Fruit fly (Drosophila melanogaster) whole organism, prepupa: ENCODE measurements around the gene Pez.

ENCODE experiments used
- Blimp-1 ChIP-seq: fragments of 200-800 bp; sonication (Bioruptor generic); optimal IDR thresholded peaks from 3 replicates; lab custom pipeline; 2017; ENCODE audit warnings: missing biosample characterization, missing genetic modification characterization, mild to moderate bottlenecking, moderate library complexity, missing genetic modification reagents
- CG10669 ChIP-seq: fragments of 200-800 bp; sonication (Bioruptor generic); optimal IDR thresholded peaks from 3 replicates; lab custom pipeline; 2018; ENCODE audit warnings: missing biosample characterization, mild to moderate bottlenecking, missing genetic modification characterization, moderate library complexity
- CG11294 ChIP-seq: fragments of 200-800 bp; sonication (Bioruptor generic); IDR thresholded peaks from 2 replicates; pipeline ENCODE4 v1.3.6; 2022; ENCODE audit warnings: missing biosample characterization, missing genetic modification characterization
- CG11762 ChIP-seq: fragments of 200-800 bp; sonication (Bioruptor generic); optimal IDR thresholded peaks from 3 replicates; lab custom pipeline; 2016; ENCODE audit warnings: missing biosample characterization, missing genetic modification characterization; ENCODE audit not compliant: insufficient read depth
- CG11902 ChIP-seq: fragments of 200-800 bp; sonication (Bioruptor generic); optimal IDR thresholded peaks from 3 replicates; lab custom pipeline; 2016; ENCODE audit warnings: missing biosample characterization, missing genetic modification characterization
- CG15336 ChIP-seq: fragments of 200-800 bp; sonication (Bioruptor generic); IDR thresholded peaks from 2 replicates; pipeline ENCODE4 v1.3.6; 2022; ENCODE audit warnings: missing biosample characterization, missing genetic modification characterization
- CG3032 ChIP-seq: fragments of 200-800 bp; optimal IDR thresholded peaks from 2 replicates; lab custom pipeline; 2019; ENCODE audit warnings: missing biosample characterization, mild to moderate bottlenecking, missing genetic modification characterization, moderate library complexity
- CG31627 ChIP-seq: fragments of 200-800 bp; sonication (Bioruptor generic); optimal IDR thresholded peaks from 3 replicates; lab custom pipeline; 2016; ENCODE audit warnings: missing biosample characterization, missing genetic modification characterization
- CG32006 ChIP-seq: fragments of 200-800 bp; sonication (Bioruptor generic); optimal IDR thresholded peaks from 3 replicates; lab custom pipeline; 2017; ENCODE audit warnings: missing biosample characterization, mild to moderate bottlenecking, missing genetic modification characterization
- CG34406 ChIP-seq: fragments of 200-800 bp; sonication (Bioruptor generic); optimal IDR thresholded peaks from 3 replicates; lab custom pipeline; 2016; ENCODE audit warnings: missing biosample characterization, missing genetic modification characterization
- CG3919 ChIP-seq: fragments of 200-800 bp; sonication (Bioruptor generic); optimal IDR thresholded peaks from 3 replicates; lab custom pipeline; 2016; ENCODE audit warnings: missing biosample characterization, missing genetic modification characterization
- CG4318 ChIP-seq: fragments of 200-800 bp; sonication (Bioruptor generic); optimal IDR thresholded peaks from 3 replicates; lab custom pipeline; 2017; ENCODE audit warnings: missing biosample characterization, mild to moderate bottlenecking, missing genetic modification characterization
- CG6163 ChIP-seq: fragments of 200-800 bp; sonication (Bioruptor generic); IDR thresholded peaks from 3 replicates; pipeline ENCODE4 v1.3.6; 2022; ENCODE audit warnings: missing biosample characterization, missing genetic modification characterization
- CG6276 ChIP-seq: fragments of 200-800 bp; sonication (Bioruptor generic); optimal IDR thresholded peaks from 2 replicates; lab custom pipeline; 2017; ENCODE audit warnings: missing biosample characterization, mild to moderate bottlenecking, missing genetic modification characterization
- CG6808 ChIP-seq: fragments of 200-800 bp; sonication (Bioruptor generic); optimal IDR thresholded peaks from 3 replicates; lab custom pipeline; 2017; ENCODE audit warnings: missing biosample characterization, missing genetic modification characterization, mild to moderate bottlenecking, moderate library complexity, missing genetic modification reagents
- CG6854 ChIP-seq: fragments of 200-800 bp; sonication (Bioruptor generic); optimal IDR thresholded peaks from 2 replicates; lab custom pipeline; 2017; ENCODE audit warnings: missing biosample characterization, mild to moderate bottlenecking, missing genetic modification characterization
- CG7368 ChIP-seq: fragments of 200-800 bp; sonication (Bioruptor generic); optimal IDR thresholded peaks from 3 replicates; lab custom pipeline; 2016; ENCODE audit warnings: missing biosample characterization, missing genetic modification characterization
- CG8119 ChIP-seq: fragments of 200-800 bp; sonication (Bioruptor generic); IDR thresholded peaks from 3 replicates; pipeline ENCODE4 v1.3.6; 2022; ENCODE audit warnings: missing biosample characterization, missing genetic modification characterization
- CG8632 ChIP-seq: fragments of 200-800 bp; sonication (Bioruptor generic); optimal IDR thresholded peaks from 3 replicates; lab custom pipeline; 2016; ENCODE audit warnings: missing biosample characterization, missing genetic modification characterization
- Eip78C ChIP-seq: fragments of 200-800 bp; sonication (Bioruptor generic); peaks from one replicate; lab custom pipeline; 2016; ENCODE audit warnings: missing biosample characterization, missing genetic modification characterization
- Eip93F ChIP-seq: fragments of 200-800 bp; sonication (Bioruptor generic); optimal IDR thresholded peaks from 2 replicates; lab custom pipeline; 2016; ENCODE audit warnings: missing biosample characterization, mild to moderate bottlenecking, missing genetic modification characterization
- Ets96B ChIP-seq: fragments of 200-800 bp; optimal IDR thresholded peaks from 2 replicates; lab custom pipeline; 2019; ENCODE audit warnings: missing biosample characterization, mild to moderate bottlenecking, missing genetic modification characterization, moderate library complexity
- Gug ChIP-seq: fragments of 200-800 bp; sonication (Bioruptor generic); IDR thresholded peaks from 2 replicates; pipeline ENCODE4 v1.3.6; 2022; ENCODE audit warnings: missing biosample characterization, missing genetic modification characterization
- Hr39 ChIP-seq: fragments of 200-800 bp; sonication (Bioruptor generic); optimal IDR thresholded peaks from 2 replicates; lab custom pipeline; 2016; ENCODE audit warnings: missing biosample characterization, missing genetic modification characterization
- Hr4 ChIP-seq: fragments of 200-800 bp; sonication (Bioruptor generic); optimal IDR thresholded peaks from 3 replicates; lab custom pipeline; 2016; ENCODE audit warnings: missing biosample characterization, missing genetic modification characterization
- Lpt ChIP-seq: fragments of 200-800 bp; sonication (Bioruptor generic); optimal IDR thresholded peaks from 3 replicates; lab custom pipeline; 2016; ENCODE audit warnings: missing biosample characterization, missing genetic modification characterization
- Met ChIP-seq: fragments of 200-800 bp; sonication (Bioruptor generic); optimal IDR thresholded peaks from 3 replicates; lab custom pipeline; 2016; ENCODE audit warnings: missing biosample characterization, missing genetic modification characterization
- Smox ChIP-seq: fragments of 200-800 bp; sonication (Bioruptor generic); optimal IDR thresholded peaks from 3 replicates; lab custom pipeline; 2016; ENCODE audit warnings: missing biosample characterization, missing genetic modification characterization
- Sox102F ChIP-seq: fragments of 200-800 bp; sonication (Bioruptor generic); optimal IDR thresholded peaks from 2 replicates; lab custom pipeline; 2016; ENCODE audit warnings: missing biosample characterization, mild to moderate bottlenecking, missing genetic modification characterization
- Sox14 ChIP-seq: fragments of 200-800 bp; sonication (Bioruptor generic); optimal IDR thresholded peaks from 3 replicates; lab custom pipeline; 2016; ENCODE audit warnings: missing biosample characterization, missing genetic modification characterization
- Sox15 ChIP-seq: fragments of 200-800 bp; sonication (Bioruptor generic); optimal IDR thresholded peaks from 3 replicates; lab custom pipeline; 2016; ENCODE audit warnings: missing biosample characterization, missing genetic modification characterization
- achi ChIP-seq: fragments of 200-800 bp; sonication (Bioruptor generic); optimal IDR thresholded peaks from 3 replicates; lab custom pipeline; 2016; ENCODE audit warnings: missing biosample characterization, missing genetic modification characterization
- acj6 ChIP-seq: fragments of 200-800 bp; sonication (Bioruptor generic); optimal IDR thresholded peaks from 3 replicates; lab custom pipeline; 2016; ENCODE audit warnings: missing biosample characterization, missing genetic modification characterization
- cyc ChIP-seq: fragments of 200-800 bp; sonication (Bioruptor generic); optimal IDR thresholded peaks from 3 replicates; lab custom pipeline; 2016; ENCODE audit warnings: missing biosample characterization, missing genetic modification characterization
- dac ChIP-seq: fragments of 200-800 bp; sonication (Bioruptor generic); optimal IDR thresholded peaks from 2 replicates; lab custom pipeline; 2017; ENCODE audit warnings: missing biosample characterization, mild to moderate bottlenecking, missing genetic modification characterization
- dsx ChIP-seq: fragments of 200-800 bp; optimal IDR thresholded peaks from 3 replicates; lab custom pipeline; 2019; ENCODE audit warnings: missing biosample characterization, mild to moderate bottlenecking, missing genetic modification characterization, moderate library complexity; ENCODE audit not compliant: poor library complexity, severe bottlenecking
- eg ChIP-seq: fragments of 200-800 bp; sonication (Bioruptor generic); IDR thresholded peaks from 3 replicates; pipeline ENCODE4 v1.3.6; 2022; ENCODE audit warnings: missing biosample characterization, missing genetic modification characterization
- esn ChIP-seq: fragments of 200-800 bp; sonication (Bioruptor generic); optimal IDR thresholded peaks from 2 replicates; lab custom pipeline; 2016; ENCODE audit warnings: missing biosample characterization, mild to moderate bottlenecking, missing genetic modification characterization, moderate library complexity
- fd59A ChIP-seq: fragments of 200-800 bp; sonication (Bioruptor generic); optimal IDR thresholded peaks from 2 replicates; lab custom pipeline; 2017; ENCODE audit warnings: missing biosample characterization, mild to moderate bottlenecking, missing genetic modification characterization, missing genetic modification reagents
- fd85E ChIP-seq: fragments of 200-800 bp; sonication (Bioruptor generic); optimal IDR thresholded peaks from 3 replicates; lab custom pipeline; 2016; ENCODE audit warnings: missing biosample characterization, missing genetic modification characterization
- fkh ChIP-seq: fragments of 200-800 bp; sonication (Bioruptor generic); optimal IDR thresholded peaks from 3 replicates; lab custom pipeline; 2017; ENCODE audit warnings: missing biosample characterization, mild to moderate bottlenecking, missing genetic modification characterization, moderate library complexity
- lz ChIP-seq: fragments of 200-800 bp; sonication (Bioruptor generic); optimal IDR thresholded peaks from 3 replicates; lab custom pipeline; 2016; ENCODE audit warnings: missing biosample characterization, missing genetic modification characterization
- net ChIP-seq: fragments of 200-800 bp; sonication (Bioruptor generic); optimal IDR thresholded peaks from 3 replicates; lab custom pipeline; 2016; ENCODE audit warnings: missing biosample characterization, missing genetic modification characterization
- spab ChIP-seq: fragments of 200-800 bp; sonication (Bioruptor generic); optimal IDR thresholded peaks from 2 replicates; lab custom pipeline; 2017; ENCODE audit warnings: missing biosample characterization, mild to moderate bottlenecking, missing genetic modification characterization, missing genetic modification reagents
- topi ChIP-seq: fragments of 200-800 bp; sonication (Bioruptor generic); optimal IDR thresholded peaks from 3 replicates; lab custom pipeline; 2016; ENCODE audit warnings: missing biosample characterization, missing genetic modification characterization
- vri ChIP-seq: fragments of 200-800 bp; sonication (Bioruptor generic); optimal IDR thresholded peaks from 3 replicates; lab custom pipeline; 2016; ENCODE audit warnings: missing biosample characterization, mild to moderate bottlenecking, missing genetic modification characterization

The Pez gene

dm6 chr2L:6338367-6338975 lies at the start of gene Pez, which contains the start of gene Cpr:
TSS of gene Pez (minus strand) at chr2L:6338671.
TSS of gene Cpr (plus strand) at chr2L:6338836.
- TF ChIP-seq Blimp-1 (GFP tag; lab: Kevin White, UChicago) (no peak), esn (GFP tag; lab: Kevin White, UChicago) (peak; percentile 25), Lpt (no peak), cyc (GFP tag; lab: Kevin White, UChicago) (peak; percentile 21), Eip93F (GFP tag; lab: Kevin White, UChicago) (peak; percentile 7), dac (GFP tag; lab: Kevin White, UChicago) (no peak), Met (GFP tag; lab: Kevin White, UChicago) (no peak), CG31627 (GFP tag; lab: Kevin White, UChicago) (peak; percentile 26), CG3032 (no peak), CG11762 (GFP tag; lab: Kevin White, UChicago) (no peak), CG6808 (GFP tag; lab: Kevin White, UChicago) (no peak), net (no peak), CG11294 (no peak), Hr39 (GFP tag; lab: Kevin White, UChicago) (no peak), CG11902 (GFP tag; lab: Kevin White, UChicago) (no peak), eg (peak; percentile 56; the same call in 1 of the 3 replicates), achi (GFP tag; lab: Kevin White, UChicago) (no peak), fkh (no peak), CG6854 (GFP tag; lab: Kevin White, UChicago) (no peak), CG34406 (no peak), CG32006 (no peak), Smox (GFP tag; lab: Kevin White, UChicago) (no peak), CG7368 (GFP tag; lab: Kevin White, UChicago) (no peak), CG15336 (0 out of 2 replicates have a peak, but pooled peaks have one; percentile 6), CG8119 (GFP tag; lab: Robert Waterston, UW) (no peak), Ets96B (tag; lab: Kevin White, UChicago) (no peak), fd85E (GFP tag; lab: Kevin White, UChicago) (no peak), Eip78C (GFP tag; lab: Kevin White, UChicago) (peak; percentile 47), fd59A (no peak), CG3919 (no peak), Sox15 (GFP tag; lab: Kevin White, UChicago) (no peak), Sox14 (GFP tag; lab: Kevin White, UChicago) (peak; percentile 28), CG4318 (GFP tag; lab: Kevin White, UChicago) (no peak), CG6163 (peak; percentile 47), Gug (no peak), Hr4 (no peak), vri (GFP tag; lab: Kevin White, UChicago) (peak; percentile 33), CG10669 (no peak), spab (GFP tag; lab: Kevin White, UChicago) (no peak), CG6276 (GFP tag; lab: Kevin White, UChicago) (no peak), dsx (GFP tag; lab: Kevin White, UChicago) (no peak), acj6 (GFP tag; lab: Kevin White, UChicago) (no peak), lz (GFP tag; lab: Kevin White, UChicago) (peak; percentile 24), Sox102F (GFP tag; lab: Kevin White, UChicago) (no peak), topi (GFP tag; lab: Kevin White, UChicago) (peak; percentile 23), CG8632 (no peak)
